Fruit fly (Drosophila melanogaster) whole organism, wandering third instar larva: ENCODE measurements around the gene Vha26.

Source experiments
- Abd-B ChIP-seq: fragments of >200 bp; optimal IDR thresholded peaks from 2 replicates; lab custom pipeline; 2017; ENCODE audit warnings: missing biosample characterization, missing genetic modification characterization
- CG32264 ChIP-seq: fragments of 200-800 bp; sonication (Bioruptor generic); optimal IDR thresholded peaks from 2 replicates; lab custom pipeline; 2016; ENCODE audit warnings: missing biosample characterization, missing genetic modification characterization
- CG9705 ChIP-seq: fragments of 200-800 bp; sonication (Bioruptor generic); optimal IDR thresholded peaks from 2 replicates; lab custom pipeline; 2018; ENCODE audit warnings: missing biosample characterization, mild to moderate bottlenecking, missing genetic modification characterization
- CrebA ChIP-seq: fragments of 200-800 bp; sonication (Bioruptor generic); optimal IDR thresholded peaks from 2 replicates; lab custom pipeline; 2016; ENCODE audit warnings: missing biosample characterization, mild to moderate bottlenecking, missing genetic modification characterization, borderline replicate concordance
- Dfd ChIP-seq: fragments of >200 bp; optimal IDR thresholded peaks from 2 replicates; lab custom pipeline; 2017; ENCODE audit warnings: missing biosample characterization, missing genetic modification characterization
- Dif ChIP-seq: fragments of 200-275, 200-300 bp; sonication (Bioruptor generic); optimal IDR thresholded peaks from 2 replicates; lab custom pipeline; 2018; ENCODE audit warnings: missing biosample characterization, missing genetic modification characterization; ENCODE audit not compliant: partially characterized antibody
- GATAd ChIP-seq: sonication (Bioruptor generic); optimal IDR thresholded peaks from 2 replicates; lab custom pipeline; 2016; ENCODE audit warnings: missing biosample characterization, missing genetic modification characterization
- HLH106 ChIP-seq: fragments of 200-800 bp; optimal IDR thresholded peaks from 3 replicates; lab custom pipeline; 2019; ENCODE audit warnings: missing biosample characterization, mild to moderate bottlenecking, missing genetic modification characterization, moderate library complexity
- Hnf4 ChIP-seq: fragments of 200-800 bp; sonication (Bioruptor generic); optimal IDR thresholded peaks from 2 replicates; lab custom pipeline; 2016; ENCODE audit warnings: missing biosample characterization, mild to moderate bottlenecking, missing genetic modification characterization
- Hr78 ChIP-seq: fragments of >200 bp; optimal IDR thresholded peaks from 2 replicates; lab custom pipeline; 2017; ENCODE audit warnings: missing biosample characterization, missing genetic modification characterization
- Hr83 ChIP-seq: fragments of 200-300 bp; sonication (Bioruptor generic); optimal IDR thresholded peaks from 2 replicates; lab custom pipeline; 2016; ENCODE audit warnings: missing biosample characterization, mild to moderate bottlenecking, missing genetic modification characterization, moderate library complexity; ENCODE audit not compliant: poor library complexity, severe bottlenecking
- Jra ChIP-seq: sonication (Bioruptor generic); optimal IDR thresholded peaks from 2 replicates; lab custom pipeline; 2016; ENCODE audit warnings: missing biosample characterization, missing genetic modification characterization
- Mio ChIP-seq: sonication (Bioruptor generic); optimal IDR thresholded peaks from 2 replicates; lab custom pipeline; 2016; ENCODE audit warnings: missing biosample characterization, missing genetic modification characterization
- Myc ChIP-seq: fragments of >200 bp; optimal IDR thresholded peaks from 2 replicates; lab custom pipeline; 2017
- N ChIP-seq: fragments of >200 bp; optimal IDR thresholded peaks from 2 replicates; lab custom pipeline; 2018; ENCODE audit warnings: missing biosample characterization, missing external identifiers, missing genetic modification characterization
- OdsH ChIP-seq: fragments of 200-800 bp; sonication (Bioruptor generic); optimal IDR thresholded peaks from 2 replicates; lab custom pipeline; 2016; ENCODE audit warnings: missing biosample characterization, mild to moderate bottlenecking, missing genetic modification characterization
- Rel ChIP-seq, 2 experiments: fragments of 200-800 bp; sonication (Bioruptor generic) in 1 of 2; optimal IDR thresholded peaks; 2 replicates in 1 of 2; 3 replicates in 1 of 2; lab custom pipeline; 2016 to 2019; ENCODE audit warnings: mild to moderate bottlenecking in 2 of 2, missing biosample characterization in 2 of 2, missing genetic modification characterization in 2 of 2, moderate library complexity in 1 of 2
- Sp1 ChIP-seq: fragments of 200-800 bp; sonication (Bioruptor generic); optimal IDR thresholded peaks from 3 replicates; lab custom pipeline; 2019; ENCODE audit warnings: missing biosample characterization, mild to moderate bottlenecking, missing genetic modification characterization, moderate library complexity
- Vsx2 ChIP-seq: fragments of 200-300, 225-300 bp; sonication (Bioruptor generic); optimal IDR thresholded peaks from 2 replicates; lab custom pipeline; 2018; ENCODE audit warnings: missing biosample characterization, missing genetic modification characterization; ENCODE audit not compliant: partially characterized antibody
- br ChIP-seq: fragments of 200-800 bp; sonication (Bioruptor generic); optimal IDR thresholded peaks from 2 replicates; lab custom pipeline; 2016; ENCODE audit warnings: missing biosample characterization, missing genetic modification characterization
- brk ChIP-seq: fragments of 200-800 bp; sonication (Bioruptor generic); optimal IDR thresholded peaks from 2 replicates; lab custom pipeline; 2016; ENCODE audit warnings: missing biosample characterization, mild to moderate bottlenecking, missing genetic modification characterization
- dl ChIP-seq, 2 experiments: fragments of 175-275, 200-275 bp in 1 of 2; fragments of 200-275 bp in 1 of 2; sonication (Bioruptor generic); optimal IDR thresholded peaks; lab custom pipeline; 2018; ENCODE audit warnings: mild to moderate bottlenecking in 2 of 2, missing biosample characterization in 2 of 2, missing genetic modification characterization in 2 of 2, moderate library complexity in 2 of 2; ENCODE audit not compliant: partially characterized antibody in 2 of 2, insufficient read depth in 1 of 2
- dmrt93B ChIP-seq: fragments of 200-800 bp; sonication (Bioruptor generic); optimal IDR thresholded peaks from 2 replicates; lab custom pipeline; 2018; ENCODE audit warnings: missing biosample characterization, mild to moderate bottlenecking, missing genetic modification characterization
- dsf ChIP-seq: sonication (Bioruptor generic); optimal IDR thresholded peaks from 2 replicates; lab custom pipeline; 2016; ENCODE audit warnings: missing biosample characterization, missing genetic modification characterization, borderline replicate concordance
- ey ChIP-seq: fragments of 200-800 bp; sonication (Bioruptor generic); optimal IDR thresholded peaks from 2 replicates; lab custom pipeline; 2016; ENCODE audit warnings: missing biosample characterization, missing genetic modification characterization
- foxo ChIP-seq, 2 experiments: fragments of 200-800 bp; sonication (Bioruptor generic); optimal IDR thresholded peaks; 2 replicates in 1 of 2; 3 replicates in 1 of 2; lab custom pipeline; 2016 to 2017; ENCODE audit warnings: missing biosample characterization in 2 of 2, missing genetic modification characterization in 2 of 2
- fru ChIP-seq: fragments of 200-800 bp; sonication (Bioruptor generic); optimal IDR thresholded peaks from 3 replicates; lab custom pipeline; 2016; ENCODE audit warnings: missing biosample characterization, mild to moderate bottlenecking, missing genetic modification characterization
- h ChIP-seq: fragments of 200-800 bp; sonication (Bioruptor generic); optimal IDR thresholded peaks from 3 replicates; lab custom pipeline; 2016; ENCODE audit warnings: missing biosample characterization, mild to moderate bottlenecking, missing genetic modification characterization
- jim ChIP-seq: fragments of 175-275, 200-325 bp; sonication (Bioruptor generic); optimal IDR thresholded peaks from 2 replicates; lab custom pipeline; 2016; ENCODE audit warnings: missing biosample characterization, mild to moderate bottlenecking, missing genetic modification characterization
- lola ChIP-seq: fragments of >200 bp; optimal IDR thresholded peaks from 2 replicates; lab custom pipeline; 2017; ENCODE audit warnings: missing biosample characterization, missing genetic modification characterization
- pan ChIP-seq: fragments of >200 bp; optimal IDR thresholded peaks from 2 replicates; lab custom pipeline; 2017
- psq ChIP-seq: fragments of 200-800 bp; sonication (Bioruptor generic); optimal IDR thresholded peaks from 3 replicates; lab custom pipeline; 2017; ENCODE audit warnings: missing biosample characterization, mild to moderate bottlenecking, missing genetic modification characterization, moderate library complexity
- rgr ChIP-seq: fragments of 200-800 bp; sonication (Bioruptor generic); optimal IDR thresholded peaks from 3 replicates; lab custom pipeline; 2016; ENCODE audit warnings: missing biosample characterization, mild to moderate bottlenecking, missing genetic modification characterization
- sage ChIP-seq: fragments of 200-800 bp; sonication (Bioruptor generic); optimal IDR thresholded peaks from 2 replicates; lab custom pipeline; 2016; ENCODE audit warnings: missing biosample characterization, mild to moderate bottlenecking, missing genetic modification characterization
- sv ChIP-seq: fragments of 200-800 bp; sonication (Bioruptor generic); optimal IDR thresholded peaks from 3 replicates; lab custom pipeline; 2016; ENCODE audit warnings: missing biosample characterization, missing genetic modification characterization
- tai ChIP-seq: sonication (Bioruptor generic); optimal IDR thresholded peaks from 2 replicates; lab custom pipeline; 2016; ENCODE audit warnings: missing biosample characterization, missing genetic modification characterization
- usp ChIP-seq: fragments of >200 bp; optimal IDR thresholded peaks from 2 replicates; lab custom pipeline; 2017; ENCODE audit warnings: missing biosample characterization, missing genetic modification characterization
- woc ChIP-seq: sonication (Bioruptor generic); optimal IDR thresholded peaks from 2 replicates; lab custom pipeline; 2016; ENCODE audit warnings: missing biosample characterization, mild to moderate bottlenecking, missing genetic modification characterization

Gene Vha26

DNA sequence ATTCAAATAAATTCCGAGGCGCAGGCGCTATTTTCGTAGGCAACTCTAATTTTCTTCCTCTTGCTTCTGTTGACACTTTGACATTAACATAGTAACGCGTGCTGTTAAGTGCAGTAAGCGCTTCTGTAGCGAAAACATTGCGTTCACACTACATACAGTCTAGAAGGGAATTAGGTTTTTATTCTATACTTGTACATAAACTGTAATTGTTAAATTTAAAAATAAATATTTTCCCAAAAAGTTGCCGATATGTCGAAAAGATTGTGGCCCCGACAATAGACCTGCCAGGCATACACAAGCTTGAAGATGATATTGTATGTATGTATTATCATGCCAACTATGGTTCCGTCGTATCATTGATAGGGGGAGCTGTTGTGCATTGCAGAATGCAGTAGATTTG is 14.9 kb downstream of the Vha26 start, which contains the start of gene asl:
Gene asl (minus strand): TSS at position 67 of the 400 bp plus-strand sequence.
- peak; percentile 64 for TF ChIP-seq HLH106
- TF ChIP-seq jim (GFP tag; lab: Kevin White, UChicago): no peak
- TF ChIP-seq sv: peak; percentile 29
- no peak for TF ChIP-seq pan (lab: Kevin White, UChicago)
- no peak for TF ChIP-seq Vsx2 (GFP tag; lab: Kevin White, UChicago)
- TF ChIP-seq sage (GFP tag; lab: Kevin White, UChicago): no peak
- TF ChIP-seq Sp1 (GFP tag; lab: Kevin White, UChicago): peak; percentile 54
- TF ChIP-seq OdsH (GFP tag; lab: Kevin White, UChicago): peak; percentile 23
- peak; percentile 94 for TF ChIP-seq N
- TF ChIP-seq Myc (lab: Kevin White, UChicago): no peak
- peak; percentile 42 for TF ChIP-seq woc (GFP tag; lab: Kevin White, UChicago)
- TF ChIP-seq CG32264 (GFP tag; lab: Kevin White, UChicago): peak; percentile 17
- no peak for TF ChIP-seq Hnf4 (GFP tag; lab: Kevin White, UChicago)
- no peak for TF ChIP-seq tai
- TF ChIP-seq GATAd (GFP tag; lab: Kevin White, UChicago): no peak
- TF ChIP-seq Hr83 (GFP tag; lab: Kevin White, UChicago): no peak
- TF ChIP-seq lola (GFP tag; lab: Kevin White, UChicago): no peak
- TF ChIP-seq psq (GFP tag; lab: Kevin White, UChicago): peak; percentile 48
- peak; percentile 55 for TF ChIP-seq Hr78 (GFP tag; lab: Kevin White, UChicago)
- no peak for TF ChIP-seq dl (GFP tag; optimal IDR thresholded peaks at IDR 0.05; lab: Kevin White, UChicago; ENCODE audit: insufficient read depth in 1 of 2, partially characterized antibody in 2 of 2)
- no peak for TF ChIP-seq Mio (GFP tag; lab: Kevin White, UChicago)
- TF ChIP-seq usp (GFP tag; lab: Kevin White, UChicago): no peak
- no peak for TF ChIP-seq dmrt93B
- no peak for TF ChIP-seq Dfd
- no peak for TF ChIP-seq Rel (GFP tag; optimal IDR thresholded peaks at IDR 0.05; lab: Kevin White, UChicago)
- TF ChIP-seq Rel (tag; optimal IDR thresholded peaks at IDR 0.05; lab: Kevin White, UChicago): peak; percentile 45
- no peak for TF ChIP-seq brk (GFP tag; lab: Kevin White, UChicago)
- peak; percentile 56 for TF ChIP-seq h
- no peak for TF ChIP-seq Abd-B
- no peak for TF ChIP-seq rgr (GFP tag; lab: Kevin White, UChicago)
- peak; percentile 100 for TF ChIP-seq fru
- TF ChIP-seq ey: peak; percentile 33
- peak in 1 of 2 experiments; percentile 62 for TF ChIP-seq foxo (GFP tag; optimal IDR thresholded peaks at IDR 0.05; lab: Kevin White, UChicago)
- TF ChIP-seq CG9705 (GFP tag; lab: Kevin White, UChicago): peak; percentile 53
- no peak for TF ChIP-seq dsf
- no peak for TF ChIP-seq Jra (GFP tag; lab: Kevin White, UChicago)
- no peak for TF ChIP-seq br (GFP tag; lab: Kevin White, UChicago)
- TF ChIP-seq Dif (GFP tag; lab: Kevin White, UChicago): no peak
- no peak for TF ChIP-seq CrebA (GFP tag; lab: Kevin White, UChicago)

DNA sequence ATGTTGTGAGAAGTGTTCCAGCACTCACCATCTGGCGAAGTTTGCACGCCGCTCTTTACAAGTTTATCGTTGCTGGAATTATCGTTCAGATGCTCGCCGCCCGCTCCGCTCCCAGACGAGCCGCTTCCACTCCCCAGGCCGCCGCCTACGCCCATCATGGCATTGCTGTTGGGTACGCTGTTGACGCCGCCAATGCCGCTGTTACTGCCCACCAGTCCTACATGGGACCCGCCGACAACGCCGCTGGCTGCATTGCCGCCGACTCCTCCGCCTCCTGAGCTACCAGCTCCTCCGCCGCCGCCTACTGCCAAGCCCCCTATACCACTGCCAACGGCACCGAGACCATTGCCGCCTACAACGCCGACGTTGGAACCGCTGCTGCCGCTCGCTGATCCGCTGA is 16.9 kb downstream of the Vha26 start:
- TF ChIP-seq h: no peak
- TF ChIP-seq br (GFP tag; lab: Kevin White, UChicago): no peak
- TF ChIP-seq tai: no peak
- no peak for TF ChIP-seq Jra (GFP tag; lab: Kevin White, UChicago)
- no peak for TF ChIP-seq usp (GFP tag; lab: Kevin White, UChicago)
- no peak for TF ChIP-seq Rel (GFP tag; optimal IDR thresholded peaks at IDR 0.05; lab: Kevin White, UChicago)
- no peak for TF ChIP-seq Rel (tag; optimal IDR thresholded peaks at IDR 0.05; lab: Kevin White, UChicago)
- TF ChIP-seq fru: no peak
- no peak for TF ChIP-seq Hnf4 (GFP tag; lab: Kevin White, UChicago)
- no peak for TF ChIP-seq pan (lab: Kevin White, UChicago)
- TF ChIP-seq dsf: no peak
- TF ChIP-seq OdsH (GFP tag; lab: Kevin White, UChicago): no peak
- no peak for TF ChIP-seq sage (GFP tag; lab: Kevin White, UChicago)
- TF ChIP-seq, all 38 proteins: peak for 0
